Worm (Caenorhabditis elegans): ENCODE measurements around the gene C45B2.8.

C45B2.8 gene

DNA sequence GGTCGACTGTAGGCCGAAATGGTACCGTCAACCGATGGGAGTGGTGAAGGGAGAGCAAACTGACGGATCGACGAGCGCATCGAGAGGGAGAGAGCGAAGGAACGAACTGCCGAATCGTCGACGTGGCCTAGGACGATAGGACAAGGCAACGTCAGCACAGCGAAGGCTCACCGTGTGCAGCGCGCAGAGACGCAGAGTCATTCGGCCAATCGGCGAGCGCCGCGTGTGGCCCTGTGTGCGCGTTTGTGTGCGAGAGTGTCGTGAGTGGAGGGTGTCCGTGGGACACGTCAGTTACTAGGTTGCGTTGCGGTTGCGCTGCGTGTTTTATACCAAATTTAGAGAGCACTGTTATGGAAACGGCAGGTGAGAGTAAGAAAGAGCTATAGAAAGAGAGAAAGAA, 4.2 kb downstream of the C45B2.8 start, which contains the start of gene hsp-3 (continued):
- TF ChIP-seq Y5F2A.4 (GFP tag; optimal IDR thresholded peaks at IDR 0.05): peak; percentile 43
- TF ChIP-seq pha-4 (GFP tag; IDR thresholded peaks at IDR 0.05): peak; percentile 96
- TF ChIP-seq pha-4 (tag; optimal IDR thresholded peaks at IDR 0.05): no peak
- no peak for TF ChIP-seq R02D3.7 (tag; optimal IDR thresholded peaks at IDR 0.05)
- TF ChIP-seq T26A8.4 (GFP tag; IDR thresholded peaks at IDR 0.05): peak; percentile 95
- TF ChIP-seq daf-12 (tag; optimal IDR thresholded peaks at IDR 0.05): no peak
- TF ChIP-seq ama-1 (optimal IDR thresholded peaks at IDR 0.05): no peak
- peak; percentile 97 for TF ChIP-seq nhr-41 (GFP tag; IDR thresholded peaks at IDR 0.05)
- TF ChIP-seq ctbp-1 (GFP tag; IDR thresholded peaks at IDR 0.05): peak; percentile 95
- 0 out of 2 replicates have a peak, but pooled peaks have one; percentile 15 for TF ChIP-seq zip-11 (GFP tag; IDR thresholded peaks at IDR 0.05)
- no peak for TF ChIP-seq Y105C5A.15 (GFP tag; IDR thresholded peaks at IDR 0.05)
- TF ChIP-seq unc-39 (tag; optimal IDR thresholded peaks at IDR 0.05): no peak
- no peak for TF ChIP-seq skn-1 (tag; optimal IDR thresholded peaks at IDR 0.05)
- peak; percentile 88 for TF ChIP-seq lin-38 (GFP tag; IDR thresholded peaks at IDR 0.05)
- peak; percentile 86 for TF ChIP-seq duxl-1 (tag; optimal IDR thresholded peaks at IDR 0.05; ENCODE audit: poor library complexity)
- TF ChIP-seq nhr-6 (tag; optimal IDR thresholded peaks at IDR 0.05): peak; percentile 96
- peak; percentile 83 for TF ChIP-seq vab-7 (GFP tag; IDR thresholded peaks at IDR 0.05)
- peak; percentile 98 for TF ChIP-seq nhr-25 (tag; optimal IDR thresholded peaks at IDR 0.05; ENCODE audit: borderline replicate concordance, insufficient read depth)

ce11 chrX:6092533-6092932, 4.8 kb downstream of the C45B2.8 start:
- TF ChIP-seq nhr-102 (tag; optimal IDR thresholded peaks at IDR 0.05) (no peak), unc-39 (tag; optimal IDR thresholded peaks at IDR 0.05) (no peak), egl-43 (GFP tag; IDR thresholded peaks at IDR 0.05) (no peak)

DNA sequence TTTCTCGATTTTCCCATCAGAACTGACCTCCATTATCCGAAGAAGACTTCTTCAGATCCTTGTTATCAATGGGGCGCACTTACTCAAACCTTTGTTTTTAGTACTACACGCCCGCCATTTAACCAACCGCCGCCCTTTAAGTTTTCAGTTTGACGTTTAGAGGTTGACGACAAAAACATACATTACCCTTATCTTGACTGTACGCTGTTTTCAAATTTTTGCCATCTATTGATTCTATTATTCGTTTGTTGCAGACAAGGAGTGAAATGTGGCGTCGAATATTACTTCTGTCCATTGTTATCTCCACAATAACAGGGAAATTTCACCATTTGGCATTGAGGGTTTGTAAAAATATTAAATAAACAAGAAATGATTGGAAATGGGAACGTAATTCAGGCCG, 5.3 kb downstream of the C45B2.8 start, which contains the start of gene C15H9.5:
C15H9.5 (plus strand) TSS at position 255 of the 400 bp plus-strand sequence.
- TF ChIP-seq lin-15B (tag; optimal IDR thresholded peaks at IDR 0.05) (no peak), lim-7 (GFP tag; IDR thresholded peaks at IDR 0.05) (no peak), snpc-4 (tag; optimal IDR thresholded peaks at IDR 0.05) (no peak), egl-43 (GFP tag; IDR thresholded peaks at IDR 0.05) (no peak), lin-38 (GFP tag; IDR thresholded peaks at IDR 0.05) (peak; percentile 49), php-3 (GFP tag; IDR thresholded peaks at IDR 0.05) (no peak), nhr-76 (tag; optimal IDR thresholded peaks at IDR 0.05) (no peak), nhr-41 (GFP tag; IDR thresholded peaks at IDR 0.05) (no peak), nhr-11 (tag; optimal IDR thresholded peaks at IDR 0.05) (no peak), F37D6.2 (tag; optimal IDR thresholded peaks at IDR 0.05) (no peak), duxl-1 (tag; optimal IDR thresholded peaks at IDR 0.05; ENCODE audit: poor library complexity) (no peak), ceh-62 (tag; optimal IDR thresholded peaks at IDR 0.05) (no peak), fos-1 (tag; optimal IDR thresholded peaks at IDR 0.05) (no peak), tra-1 (GFP tag; IDR thresholded peaks at IDR 0.05) (no peak), dpl-1 (GFP tag; optimal IDR thresholded peaks at IDR 0.05) (no peak), zip-2 (tag; optimal IDR thresholded peaks at IDR 0.05) (no peak), mdl-1 (tag; optimal IDR thresholded peaks at IDR 0.05) (no peak), hmg-1.1 (GFP tag; IDR thresholded peaks at IDR 0.05) (no peak), nhr-6 (tag; optimal IDR thresholded peaks at IDR 0.05) (no peak), daf-16 (GFP tag; optimal IDR thresholded peaks at IDR 0.05) (no peak), daf-16 (tag; optimal IDR thresholded peaks at IDR 0.05) (peak; percentile 93), Y48G9A.11 (GFP tag; IDR thresholded peaks at IDR 0.05) (no peak), F26F4.8 (GFP tag; conservative IDR thresholded peaks at IDR 0.05) (no peak), sdz-12 (GFP tag; optimal IDR thresholded peaks at IDR 0.05) (no peak), ceh-28 (tag; optimal IDR thresholded peaks at IDR 0.05) (no peak), gei-8 (GFP tag; optimal IDR thresholded peaks at IDR 0.05) (no peak), nhr-111 (GFP tag; optimal IDR thresholded peaks at IDR 0.05) (no peak), cey-2 (tag; optimal IDR thresholded peaks at IDR 0.05; ENCODE audit: borderline replicate concordance, insufficient read depth) (no peak), pha-4 (GFP tag; IDR thresholded peaks at IDR 0.05) (no peak), pha-4 (tag; optimal IDR thresholded peaks at IDR 0.05) (no peak), unc-62 (GFP tag; optimal IDR thresholded peaks at IDR 0.05 in 1 of 2) (no peak), unc-62 (tag; optimal IDR thresholded peaks at IDR 0.05) (no peak), jun-1 (tag; optimal IDR thresholded peaks at IDR 0.05) (no peak), Y5F2A.4 (GFP tag; optimal IDR thresholded peaks at IDR 0.05) (no peak), mes-2 (tag; optimal IDR thresholded peaks at IDR 0.05; ENCODE audit: poor library complexity, severe bottlenecking) (no peak), dmd-6 (GFP tag; IDR thresholded peaks at IDR 0.05) (no peak), ama-1 (optimal IDR thresholded peaks at IDR 0.05) (no peak)
